Worm (Caenorhabditis elegans) whole organism, mixed stage, embryonic: Measurements from ENCODE around the gene fbxb-54.
"Not testable (repeated sequence)": the region's sequence is repeated elsewhere in the genome, so short reads cannot be mapped to it uniquely, and the experiment has no call there.

Experiments
- M03D4.4 ChIP-seq: sonication (generic microtip); optimal IDR thresholded peaks from 2 replicates; lab custom pipeline; 2017; ENCODE audit warnings: mild to moderate bottlenecking, missing genetic modification characterization, missing compliant biosample characterization
- bed-3 ChIP-seq: fragments of 200-800 bp; sonication (Bioruptor generic); optimal IDR thresholded peaks from 3 replicates; lab custom pipeline; 2018; ENCODE audit warnings: mild to moderate bottlenecking, missing genetic modification characterization, moderate library complexity, missing compliant biosample characterization
- blmp-1 ChIP-seq: fragments of 150-350 bp; optimal IDR thresholded peaks from 2 replicates; lab custom pipeline; 2014; ENCODE audit warnings: missing biosample characterization, missing genetic modification characterization
- ceh-39 ChIP-seq: fragments of 150-350 bp; optimal IDR thresholded peaks from 2 replicates; lab custom pipeline; 2014; ENCODE audit warnings: missing biosample characterization, missing genetic modification characterization
- ceh-43 ChIP-seq: fragments of 200-800 bp; sonication (Bioruptor generic); optimal IDR thresholded peaks from 2 replicates; lab custom pipeline; 2018; ENCODE audit warnings: mild to moderate bottlenecking, missing genetic modification characterization, moderate library complexity, missing compliant biosample characterization
- ces-1 ChIP-seq: fragments of 150-350 bp; optimal IDR thresholded peaks from 2 replicates; lab custom pipeline; 2014; ENCODE audit warnings: missing biosample characterization, missing genetic modification reagents, missing genetic modification characterization
- elt-1 ChIP-seq: sonication (generic microtip); optimal IDR thresholded peaks from 2 replicates; lab custom pipeline; 2017; ENCODE audit warnings: missing genetic modification characterization, mild to moderate bottlenecking, missing compliant biosample characterization, antibody characterized with exemption, moderate library complexity, borderline replicate concordance; ENCODE audit not compliant: insufficient read depth
- elt-3 ChIP-seq: fragments of 150-350 bp; optimal IDR thresholded peaks from 2 replicates; lab custom pipeline; 2014; ENCODE audit warnings: missing biosample characterization, missing genetic modification characterization
- flh-1 ChIP-seq: fragments of 200-800 bp; sonication (Bioruptor generic); optimal IDR thresholded peaks from 2 replicates; lab custom pipeline; 2018; ENCODE audit warnings: mild to moderate bottlenecking, missing genetic modification characterization, moderate library complexity, missing compliant biosample characterization
- ham-2 ChIP-seq: fragments of 200-800 bp; sonication (Bioruptor generic); optimal IDR thresholded peaks from 2 replicates; lab custom pipeline; 2018; ENCODE audit warnings: mild to moderate bottlenecking, missing genetic modification characterization, missing compliant biosample characterization
- lin-13 ChIP-seq: fragments of 150-350 bp; optimal IDR thresholded peaks from 2 replicates; lab custom pipeline; 2014; ENCODE audit warnings: missing biosample characterization, missing genetic modification characterization
- lin-32 ChIP-seq: fragments of 200-800 bp; sonication (Bioruptor generic); optimal IDR thresholded peaks from 2 replicates; lab custom pipeline; 2018; ENCODE audit warnings: mild to moderate bottlenecking, missing genetic modification characterization, missing compliant biosample characterization
- lsy-2 ChIP-seq: fragments of 150-350 bp; optimal IDR thresholded peaks from 2 replicates; lab custom pipeline; 2014; ENCODE audit warnings: missing biosample characterization, missing genetic modification characterization
- mep-1 ChIP-seq: fragments of 150-350 bp; optimal IDR thresholded peaks from 2 replicates; lab custom pipeline; 2017; ENCODE audit warnings: missing biosample characterization, missing genetic modification reagents, missing genetic modification characterization, inconsistent platforms
- nhr-12 ChIP-seq: fragments of 150-350 bp; optimal IDR thresholded peaks from 2 replicates; lab custom pipeline; 2014; ENCODE audit warnings: missing biosample characterization, missing genetic modification characterization
- nhr-2 ChIP-seq: fragments of 150-350 bp; optimal IDR thresholded peaks from 2 replicates; lab custom pipeline; 2014; ENCODE audit warnings: missing biosample characterization, missing genetic modification characterization
- nhr-237 ChIP-seq: fragments of 150-350 bp; optimal IDR thresholded peaks from 2 replicates; lab custom pipeline; 2014; ENCODE audit warnings: missing biosample characterization, missing genetic modification characterization
- nhr-28 ChIP-seq: fragments of 150-350 bp; optimal IDR thresholded peaks from 2 replicates; lab custom pipeline; 2014; ENCODE audit warnings: missing biosample characterization, missing genetic modification characterization
- nhr-76 ChIP-seq: sonication (generic microtip); optimal IDR thresholded peaks from 2 replicates; lab custom pipeline; 2017; ENCODE audit warnings: missing biosample characterization, missing genetic modification characterization
- pha-4 ChIP-seq: fragments of 150-350 bp; optimal IDR thresholded peaks from 2 replicates; lab custom pipeline; 2018; ENCODE audit warnings: missing biosample characterization, missing genetic modification reagents, missing genetic modification characterization
- sem-2 ChIP-seq: fragments of 200-800 bp; sonication (Bioruptor generic); optimal IDR thresholded peaks from 2 replicates; lab custom pipeline; 2018; ENCODE audit warnings: mild to moderate bottlenecking, missing genetic modification characterization, missing compliant biosample characterization
- snpc-4 ChIP-seq: fragments of 150-350 bp; optimal IDR thresholded peaks from 2 replicates; lab custom pipeline; 2014; ENCODE audit warnings: missing biosample characterization, missing genetic modification characterization
- sptf-1 ChIP-seq: sonication (generic microtip); optimal IDR thresholded peaks from 2 replicates; lab custom pipeline; 2017; ENCODE audit warnings: mild to moderate bottlenecking, missing genetic modification characterization, moderate library complexity, missing compliant biosample characterization
- tbx-8 ChIP-seq: fragments of 200-800 bp; sonication (Bioruptor generic); optimal IDR thresholded peaks from 2 replicates; lab custom pipeline; 2018; ENCODE audit warnings: mild to moderate bottlenecking, missing genetic modification characterization, moderate library complexity, missing compliant biosample characterization
- unc-120 ChIP-seq: sonication (generic microtip); optimal IDR thresholded peaks from 2 replicates; lab custom pipeline; 2017; ENCODE audit warnings: missing genetic modification characterization, missing compliant biosample characterization; ENCODE audit not compliant: poor library complexity, severe bottlenecking
- unc-39 ChIP-seq: fragments of 150-350 bp; optimal IDR thresholded peaks from 2 replicates; lab custom pipeline; 2014; ENCODE audit warnings: missing biosample characterization, missing genetic modification characterization
- unc-62 ChIP-seq: fragments of 150-350 bp; optimal IDR thresholded peaks from 2 replicates; lab custom pipeline; 2014; ENCODE audit warnings: missing biosample characterization, missing genetic modification reagents, missing genetic modification characterization
- zip-8 ChIP-seq: fragments of 150-350 bp; optimal IDR thresholded peaks from 2 replicates; lab custom pipeline; 2014; ENCODE audit warnings: missing biosample characterization, missing genetic modification characterization
- ztf-11 ChIP-seq: fragments of 150-350 bp; optimal IDR thresholded peaks from 2 replicates; lab custom pipeline; 2014; ENCODE audit warnings: missing biosample characterization, missing genetic modification characterization

Gene fbxb-54

DNA sequence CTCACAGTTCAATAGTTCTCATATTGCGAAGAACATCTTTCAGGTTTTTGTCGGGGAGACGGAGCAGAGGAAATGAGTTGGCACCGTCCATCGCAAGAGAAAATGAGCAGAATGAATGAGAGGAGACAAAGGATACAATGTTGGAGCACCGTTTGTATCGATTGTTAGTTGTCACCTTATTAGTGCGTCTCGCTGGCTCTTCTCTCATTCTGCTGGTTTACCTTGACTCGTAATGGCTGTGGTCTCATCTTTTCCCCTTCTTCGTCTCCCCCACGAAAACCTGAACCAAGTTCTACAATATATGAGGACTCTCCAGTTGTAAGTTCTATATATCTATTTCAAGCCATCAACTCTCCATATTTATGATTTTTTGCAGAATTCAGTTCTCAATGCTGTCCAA is at the start of gene fbxb-54, which contains the start of gene fbxb-50:
Gene fbxb-54 (minus strand): TSS at position 101 of the 400 bp plus-strand sequence.
Gene fbxb-50 (plus strand): TSS at position 227 of the 400 bp plus-strand sequence.
- not testable (repeated sequence) for TF ChIP-seq zip-8, sptf-1, elt-3 (tag; lab: Kevin White, UChicago)

DNA sequence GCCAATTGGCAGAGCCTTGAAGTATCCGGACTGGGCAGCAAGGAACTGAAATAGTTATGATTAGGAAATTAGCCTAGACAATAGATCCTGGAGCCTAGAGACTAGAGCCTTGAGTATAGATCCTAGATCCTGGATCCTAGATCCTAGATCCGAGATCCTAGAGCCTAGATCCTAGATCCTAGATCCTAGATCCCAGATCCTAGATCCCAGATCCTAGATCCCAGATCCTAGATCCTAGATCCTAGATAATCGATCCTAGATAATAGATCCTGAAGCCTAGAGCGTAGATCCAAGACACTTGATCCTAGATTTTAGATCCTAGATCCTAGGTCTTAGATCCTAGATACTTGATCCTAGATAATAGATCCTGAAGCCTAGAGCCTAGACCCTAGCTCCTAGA is 48.9 kb upstream of the fbxb-54 start:
- TF ChIP-seq nhr-237 (tag; lab: Kevin White, UChicago) (no peak), elt-1 (peak; percentile 73), pha-4 (tag; lab: Kevin White, UChicago) (no peak), ztf-11 (tag; lab: Kevin White, UChicago) (no peak), unc-62 (GFP tag; lab: Kevin White, UChicago) (no peak), lin-13 (no peak)

DNA sequence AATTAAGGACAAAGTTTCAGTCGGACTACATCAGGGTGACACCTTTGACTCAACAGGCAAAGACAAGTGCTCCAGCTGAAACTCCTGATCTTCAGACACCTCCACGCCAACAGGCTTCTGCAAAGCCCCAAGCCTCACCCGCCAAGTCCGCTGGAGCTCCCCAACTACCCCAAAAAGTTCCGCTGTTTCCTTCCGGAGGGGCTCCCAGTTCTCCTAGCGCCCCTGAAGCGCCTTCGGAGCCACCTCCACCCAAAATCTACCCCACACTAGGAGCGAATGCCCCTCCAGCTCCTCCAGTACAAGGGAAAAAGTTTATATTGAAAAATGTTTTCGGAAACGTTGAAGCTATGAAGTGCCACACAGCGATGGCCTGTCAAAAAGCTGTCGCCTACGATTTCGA is 46.9 kb upstream of the fbxb-54 start:
- TF ChIP-seq nhr-28 (tag; lab: Kevin White, UChicago) (no peak), sptf-1 (tag; lab: Kevin White, UChicago) (no peak), flh-1 (GFP tag; lab: Kevin White, UChicago) (no peak), nhr-2 (tag; lab: Kevin White, UChicago) (no peak), lsy-2 (tag; lab: Kevin White, UChicago) (no peak), blmp-1 (tag; lab: Kevin White, UChicago) (no peak), unc-39 (tag; lab: Kevin White, UChicago) (no peak), nhr-12 (no peak), sem-2 (no peak), tbx-8 (GFP tag; lab: Kevin White, UChicago) (no peak), unc-120 (tag; lab: Kevin White, UChicago) (no peak), nhr-76 (tag; lab: Kevin White, UChicago) (no peak), ztf-11 (tag; lab: Kevin White, UChicago) (no peak), ceh-39 (tag; lab: Kevin White, UChicago) (no peak), ceh-43 (GFP tag; lab: Kevin White, UChicago) (no peak), bed-3 (GFP tag; lab: Kevin White, UChicago) (no peak), elt-1 (no peak)
- TF ChIP-seq, all 35 proteins: peak for 0

DNA sequence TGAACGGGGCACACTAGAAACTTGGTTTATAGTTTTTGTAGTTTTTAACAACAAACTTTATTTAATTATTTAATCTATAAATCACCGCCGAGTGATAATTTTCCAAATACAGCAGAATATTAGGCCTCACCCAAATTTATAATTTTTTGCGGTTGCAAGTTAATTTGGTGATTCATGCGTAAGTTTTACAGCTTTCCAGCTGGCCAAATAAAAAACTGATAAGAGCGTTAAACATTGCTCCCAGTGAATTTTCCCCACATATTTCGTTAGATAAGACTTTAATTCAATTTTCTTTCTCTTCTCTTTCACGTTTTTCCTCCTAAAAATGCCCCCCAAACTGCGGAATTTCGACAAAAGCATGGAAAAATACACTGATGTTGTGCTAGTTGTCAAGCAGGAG is 45.4 kb upstream of the fbxb-54 start, which contains the start of gene bath-47:
Gene bath-47 (plus strand): TSS at position 305 of the 400 bp plus-strand sequence.
- no peak for TF ChIP-seq elt-1
- no peak for TF ChIP-seq nhr-2 (tag; lab: Kevin White, UChicago)
- no peak for TF ChIP-seq ces-1
- no peak for TF ChIP-seq M03D4.4 (tag; lab: Kevin White, UChicago)
- TF ChIP-seq flh-1 (GFP tag; lab: Kevin White, UChicago): no peak
- no peak for TF ChIP-seq blmp-1 (tag; lab: Kevin White, UChicago)
- no peak for TF ChIP-seq ceh-39 (tag; lab: Kevin White, UChicago)
- no peak for TF ChIP-seq mep-1 (tag; lab: Kevin White, UChicago)
- no peak for TF ChIP-seq snpc-4
- TF ChIP-seq tbx-8 (GFP tag; lab: Kevin White, UChicago): no peak
- TF ChIP-seq, all 35 proteins: peak for 0

DNA sequence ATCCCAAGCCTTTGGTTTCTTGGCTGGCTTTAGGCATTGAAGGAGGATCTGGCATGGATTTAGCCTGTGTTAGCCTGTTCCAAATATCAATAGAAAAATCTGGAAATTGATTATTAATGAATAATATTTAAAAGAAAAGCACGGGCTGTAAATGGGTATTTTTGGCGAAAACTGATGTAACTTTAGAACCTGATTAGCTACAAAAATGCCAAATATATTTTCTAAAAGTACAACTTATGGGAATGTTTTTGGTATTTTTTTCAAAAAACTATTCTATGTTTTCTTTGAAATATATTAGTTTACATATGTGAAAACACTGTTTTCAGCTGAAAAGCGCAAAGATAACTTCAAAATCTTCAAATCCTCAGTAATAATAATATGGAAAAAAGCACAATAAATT is 44.5 kb upstream of the fbxb-54 start, which contains the start of gene bath-26:
Gene bath-26 (minus strand): TSS at position 101 of the 400 bp plus-strand sequence.
- TF ChIP-seq sem-2 (no peak), nhr-2 (tag; lab: Kevin White, UChicago) (no peak), nhr-76 (tag; lab: Kevin White, UChicago) (no peak), flh-1 (GFP tag; lab: Kevin White, UChicago) (no peak), bed-3 (GFP tag; lab: Kevin White, UChicago) (no peak), elt-3 (tag; lab: Kevin White, UChicago) (no peak), nhr-28 (tag; lab: Kevin White, UChicago) (no peak), lin-13 (no peak), unc-62 (GFP tag; lab: Kevin White, UChicago) (no peak), ces-1 (no peak), elt-1 (no peak), lsy-2 (tag; lab: Kevin White, UChicago) (no peak), lin-32 (GFP tag; lab: Kevin White, UChicago) (no peak), ham-2 (no peak)
